Fruit fly (Drosophila melanogaster) whole organism, pupa: ENCODE measurements around the gene CG46281.

Experiments used
- CG10348 ChIP-seq: fragments of 200-800 bp; sonication (Bioruptor generic); IDR thresholded peaks from 2 replicates; pipeline ENCODE4 v1.3.6; 2022; ENCODE audit warnings: missing biosample characterization, missing genetic modification characterization
- CG12605 ChIP-seq: fragments of 200-800 bp; sonication (Bioruptor generic); IDR thresholded peaks from 2 replicates; pipeline ENCODE4 v1.3.6; 2022; ENCODE audit warnings: missing biosample characterization, missing genetic modification characterization
- CG13204 ChIP-seq: fragments of 200-800 bp; sonication (Bioruptor generic); optimal IDR thresholded peaks from 2 replicates; lab custom pipeline; 2018; ENCODE audit warnings: missing biosample characterization, mild to moderate bottlenecking, missing genetic modification characterization, moderate library complexity
- CG14655 ChIP-seq: fragments of 200-800 bp; sonication (Bioruptor generic); optimal IDR thresholded peaks from 3 replicates; lab custom pipeline; 2017; ENCODE audit warnings: mild to moderate bottlenecking, missing biosample characterization, missing genetic modification reagents, missing genetic modification characterization
- CG15710 ChIP-seq: fragments of 200-800 bp; sonication (Bioruptor generic); optimal IDR thresholded peaks from 2 replicates; lab custom pipeline; 2018; ENCODE audit warnings: missing biosample characterization, mild to moderate bottlenecking, missing genetic modification characterization, moderate library complexity
- CG17806 ChIP-seq: fragments of 200-800 bp; sonication (Bioruptor generic); optimal IDR thresholded peaks from 2 replicates; lab custom pipeline; 2018; ENCODE audit warnings: missing biosample characterization, mild to moderate bottlenecking, missing genetic modification characterization, moderate library complexity
- CG32121 ChIP-seq: fragments of 200-800 bp; sonication (Bioruptor generic); IDR thresholded peaks from 2 replicates; pipeline ENCODE4 v1.3.6; 2022; ENCODE audit warnings: missing biosample characterization, missing genetic modification characterization
- CG34367 ChIP-seq: fragments of 200-800 bp; sonication (Bioruptor generic); optimal IDR thresholded peaks from 2 replicates; lab custom pipeline; 2018; ENCODE audit warnings: missing biosample characterization, mild to moderate bottlenecking, missing genetic modification characterization
- CG4496 ChIP-seq: fragments of 200-800 bp; sonication (Bioruptor generic); IDR thresholded peaks from 3 replicates; pipeline ENCODE4 v1.3.6; 2022; ENCODE audit warnings: missing biosample characterization, missing genetic modification characterization
- CG8159 ChIP-seq: fragments of 200-800 bp; sonication (Bioruptor generic); optimal IDR thresholded peaks from 3 replicates; lab custom pipeline; 2018; ENCODE audit warnings: missing biosample characterization, mild to moderate bottlenecking, missing genetic modification characterization, moderate library complexity
- CG8301 ChIP-seq: fragments of 200-800 bp; sonication (Bioruptor generic); optimal IDR thresholded peaks from 2 replicates; lab custom pipeline; 2018; ENCODE audit warnings: missing biosample characterization, mild to moderate bottlenecking, missing genetic modification characterization
- CG9948 ChIP-seq: fragments of 200-800 bp; sonication (Bioruptor generic); optimal IDR thresholded peaks from 2 replicates; lab custom pipeline; 2018; ENCODE audit warnings: missing biosample characterization, mild to moderate bottlenecking, missing genetic modification characterization, moderate library complexity
- D1 ChIP-seq: fragments of 200-800 bp; sonication (Bioruptor generic); optimal IDR thresholded peaks from 2 replicates; lab custom pipeline; 2018; ENCODE audit warnings: missing biosample characterization, mild to moderate bottlenecking, missing genetic modification characterization, moderate library complexity
- EcR ChIP-seq: fragments of 200-800 bp; sonication (Bioruptor generic); optimal IDR thresholded peaks from 3 replicates; lab custom pipeline; 2019; ENCODE audit warnings: missing biosample characterization, missing genetic modification characterization, mild to moderate bottlenecking, moderate library complexity, missing genetic modification reagents
- Ets98B ChIP-seq: fragments of 200-800 bp; sonication (Bioruptor generic); IDR thresholded peaks from 2 replicates; pipeline ENCODE4 v1.3.6; 2022; ENCODE audit warnings: missing biosample characterization, missing genetic modification characterization
- Pif1A ChIP-seq: fragments of 200-800 bp; sonication (Bioruptor generic); optimal IDR thresholded peaks from 3 replicates; lab custom pipeline; 2016; ENCODE audit warnings: missing biosample characterization, missing genetic modification characterization
- Pif1B ChIP-seq: fragments of 200-800 bp; sonication (Bioruptor generic); optimal IDR thresholded peaks from 3 replicates; lab custom pipeline; 2016; ENCODE audit warnings: missing biosample characterization, missing genetic modification characterization
- Snoo ChIP-seq: fragments of 200-800 bp; sonication (Bioruptor generic); optimal IDR thresholded peaks from 3 replicates; lab custom pipeline; 2017; ENCODE audit warnings: missing biosample characterization, mild to moderate bottlenecking, missing genetic modification characterization, inconsistent platforms
- fd96Ca ChIP-seq: fragments of 200-800 bp; sonication (Bioruptor generic); IDR thresholded peaks from 3 replicates; pipeline ENCODE4 v1.3.6; 2022; ENCODE audit warnings: missing biosample characterization, missing genetic modification characterization
- gl ChIP-seq: fragments of 200-800 bp; sonication (Bioruptor generic); optimal IDR thresholded peaks from 2 replicates; lab custom pipeline; 2018; ENCODE audit warnings: missing biosample characterization, mild to moderate bottlenecking, missing genetic modification characterization
- rn ChIP-seq: fragments of 200-800 bp; sonication (Bioruptor generic); IDR thresholded peaks from 2 replicates; pipeline ENCODE4 v1.3.6; 2022; ENCODE audit warnings: missing biosample characterization, missing genetic modification characterization

The CG46281 gene

DNA sequence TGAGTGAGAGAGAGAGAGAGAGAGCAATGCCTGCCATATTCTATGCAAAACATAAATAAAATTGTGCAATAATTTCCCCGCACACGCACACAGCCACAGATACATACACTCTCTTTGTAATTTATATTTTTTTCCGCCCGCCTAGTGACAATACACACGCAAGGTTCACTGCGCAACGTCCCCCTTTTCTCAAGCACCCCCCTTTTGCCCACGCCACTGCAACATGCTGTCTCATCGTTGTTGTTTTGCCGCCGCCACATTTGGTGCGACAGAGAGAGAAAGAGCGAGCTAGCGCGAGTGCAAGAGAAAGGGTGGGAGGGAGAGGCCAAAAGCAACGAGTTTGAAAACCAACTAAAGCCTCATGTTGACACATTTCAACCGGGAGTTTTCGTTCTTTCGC, 17.8 kb downstream of the CG46281 start:
- TF ChIP-seq CG34367 (tag; lab: Kevin White, UChicago) (peak; percentile 53), Pif1B (peak; percentile 63), CG8159 (tag; lab: Kevin White, UChicago) (peak; percentile 68), CG9948 (peak; percentile 47), D1 (tag; lab: Kevin White, UChicago) (no peak), Ets98B (GFP tag; lab: Robert Waterston, UW) (peak; percentile 89), CG8301 (tag; lab: Kevin White, UChicago) (peak; percentile 60), Pif1A (peak; percentile 75), CG17806 (peak; percentile 56), CG10348 (GFP tag; lab: Robert Waterston, UW) (peak; percentile 48; the same call in 1 of the 2 replicates), CG4496 (peak; percentile 91), CG13204 (GFP tag; lab: Kevin White, UChicago) (peak; percentile 47), CG12605 (GFP tag; lab: Robert Waterston, UW) (peak; percentile 73; the same call in 1 of the 2 replicates), CG14655 (no peak), rn (GFP tag; lab: Robert Waterston, UW) (peak; percentile 43; the same call in 1 of the 2 replicates), CG32121 (peak; percentile 91), CG15710 (tag; lab: Kevin White, UChicago) (peak; percentile 65), EcR (GFP tag; lab: Kevin White, UChicago) (peak; percentile 72), Snoo (tag; lab: Kevin White, UChicago) (peak; percentile 47), fd96Ca (GFP tag; lab: Robert Waterston, UW) (peak; percentile 90), gl (peak; percentile 58)

DNA sequence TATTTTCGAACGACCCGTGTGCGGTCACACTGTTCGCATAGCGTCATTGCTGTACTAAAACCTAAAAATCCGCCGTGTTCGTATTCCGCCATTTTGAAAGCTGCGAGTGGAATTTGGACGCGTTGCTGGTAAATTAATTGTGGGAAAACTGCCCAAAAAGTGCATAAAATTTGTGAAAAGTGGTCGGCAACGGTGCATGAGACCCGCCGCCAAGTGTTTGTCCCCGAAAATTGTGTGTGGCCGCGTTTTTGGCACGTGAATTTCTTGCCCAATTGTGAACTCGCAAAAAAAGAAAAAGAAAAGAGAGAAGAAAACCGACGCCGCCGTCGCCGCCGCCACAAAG, 18.5 kb downstream of the CG46281 start, which contains the start of gene CtBP:
CtBP (plus strand) TSS at position 29 of the 343 bp plus-strand sequence.
- TF ChIP-seq CG8301 (tag; lab: Kevin White, UChicago) (no peak), Pif1A (no peak), CG12605 (GFP tag; lab: Robert Waterston, UW) (peak; percentile 14; the same call in 1 of the 2 replicates), CG4496 (peak; percentile 23; the same call in 1 of the 3 replicates)

DNA sequence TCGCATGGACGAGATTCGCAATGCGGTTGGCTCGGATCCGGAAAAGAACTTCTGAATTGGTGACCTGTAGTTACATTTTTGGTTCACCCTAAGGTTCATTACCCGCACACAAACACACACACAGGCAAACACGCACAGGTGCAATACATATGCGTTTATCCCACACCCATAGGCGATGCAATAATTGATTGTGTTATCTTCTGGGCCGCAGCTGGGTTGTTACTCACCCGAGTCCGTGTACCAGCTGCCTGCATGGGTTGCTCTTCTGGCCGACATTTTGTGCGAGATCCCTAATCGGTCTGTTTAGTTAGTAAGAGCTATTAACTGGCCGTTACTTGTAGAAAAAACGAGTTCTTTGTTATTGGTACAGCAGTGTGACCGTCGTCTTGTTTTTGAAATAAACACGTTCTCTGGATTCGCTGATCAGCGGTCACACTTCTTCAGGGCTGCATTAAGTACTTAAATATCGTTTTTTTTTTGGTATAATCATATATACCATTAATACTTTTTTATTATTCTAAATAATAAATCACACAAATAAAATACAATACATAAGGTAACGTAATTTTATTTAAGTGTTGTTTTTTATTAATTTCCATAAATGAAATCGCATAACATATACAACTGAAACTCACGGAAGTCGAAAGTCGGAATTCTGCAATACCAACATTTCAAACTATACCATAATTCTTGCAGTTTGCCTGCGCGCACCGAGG, 19.0 kb downstream of the CG46281 start, which contains the start of gene CG8031:
CG8031 (minus strand) TSS at position 406 of the 716 bp plus-strand sequence.
- TF ChIP-seq CG17806 (no peak), CG8159 (tag; lab: Kevin White, UChicago) (peak; percentile 99), Ets98B (GFP tag; lab: Robert Waterston, UW) (peak; percentile 12; the same call in 1 of the 2 replicates), Pif1A (no peak), CG13204 (GFP tag; lab: Kevin White, UChicago) (no peak), D1 (tag; lab: Kevin White, UChicago) (no peak), EcR (GFP tag; lab: Kevin White, UChicago) (peak; percentile 100), Pif1B (no peak), CG8301 (tag; lab: Kevin White, UChicago) (no peak), CG32121 (no peak), CG4496 (0 out of 3 replicates have a peak, but pooled peaks have one; percentile 29), CG15710 (tag; lab: Kevin White, UChicago) (no peak), gl (no peak), CG34367 (tag; lab: Kevin White, UChicago) (no peak)
- TF ChIP-seq, all 21 proteins: peak for 4

dm6 chr3R:13009595-13009994, 20.5 kb downstream of the CG46281 start, which contains the start of gene CG11656:
Gene CG11656, plus strand, starts transcription at chr3R:13009895.
- TF ChIP-seq Snoo (tag; lab: Kevin White, UChicago) = no peak
- TF ChIP-seq CG8159 (tag; lab: Kevin White, UChicago) = no peak
- TF ChIP-seq CG9948 = no peak
- no peak for TF ChIP-seq fd96Ca (GFP tag; lab: Robert Waterston, UW)
- no peak for TF ChIP-seq CG14655
- no peak for TF ChIP-seq CG4496
- TF ChIP-seq CG34367 (tag; lab: Kevin White, UChicago) = no peak
- TF ChIP-seq CG8301 (tag; lab: Kevin White, UChicago) = no peak
- TF ChIP-seq CG13204 (GFP tag; lab: Kevin White, UChicago) = no peak
- no peak for TF ChIP-seq rn (GFP tag; lab: Robert Waterston, UW)

DNA sequence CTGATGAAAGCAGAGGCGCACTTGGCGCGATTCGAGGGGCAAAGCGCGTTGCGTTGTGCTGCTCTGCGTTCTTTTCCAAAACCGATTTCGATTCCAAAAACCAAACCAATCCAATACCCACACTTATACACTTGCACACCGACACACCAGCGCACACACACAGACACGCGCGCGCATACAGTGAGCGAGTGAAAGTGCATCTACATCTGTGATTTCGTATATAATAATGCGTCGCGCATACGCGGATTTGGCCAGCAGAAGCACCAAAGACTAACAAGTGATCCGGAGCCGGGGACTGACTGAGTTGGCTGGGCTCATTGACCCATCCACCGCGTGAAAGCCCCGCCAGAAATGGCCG, 31.9 kb downstream of the CG46281 start:
- no peak for TF ChIP-seq rn (GFP tag; lab: Robert Waterston, UW)

DNA sequence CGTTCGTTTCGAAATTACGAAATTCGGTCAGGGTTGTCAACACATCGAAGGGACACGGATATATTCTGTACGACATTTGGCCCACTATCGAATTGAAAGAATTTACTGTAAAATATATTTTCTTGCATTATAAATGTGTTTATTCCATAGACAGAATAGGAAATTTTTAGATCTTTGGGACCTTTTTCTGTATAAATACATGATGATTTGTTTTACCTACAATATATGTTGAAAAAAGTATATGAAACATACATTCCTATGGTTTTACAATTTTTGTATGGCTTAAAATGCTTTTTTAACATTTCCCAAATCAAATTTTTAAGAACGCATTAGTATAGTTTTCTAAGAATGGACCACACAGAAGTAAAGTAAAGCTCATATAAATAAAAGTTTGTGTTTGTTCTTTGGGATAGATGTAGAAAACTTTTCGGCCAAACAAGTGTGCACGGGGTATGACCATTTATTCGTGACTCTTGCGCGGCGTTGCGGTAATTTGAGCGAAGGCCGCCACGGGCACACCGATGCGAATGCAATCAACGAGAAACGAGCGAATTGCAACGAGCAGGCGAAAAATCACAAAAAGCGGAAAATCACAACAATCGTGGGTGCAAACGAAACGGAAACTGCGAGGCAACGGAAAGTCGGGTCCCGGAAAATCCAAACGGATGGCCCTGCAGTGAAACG, 32.4 kb downstream of the CG46281 start, which contains the start of the genes CG17327, CG44194 and CG7518:
CG17327 (minus strand) TSS at position 177 of the 684 bp plus-strand sequence.
CG44194 (minus strand) TSS at position 177 of the 684 bp plus-strand sequence.
CG7518 (plus strand) TSS at position 540 of the 684 bp plus-strand sequence.
- TF ChIP-seq Pif1A (no peak), CG4496 (0 out of 3 replicates have a peak, but pooled peaks have one; percentile 11), rn (GFP tag; lab: Robert Waterston, UW) (no peak), CG14655 (no peak), EcR (GFP tag; lab: Kevin White, UChicago) (no peak), Ets98B (GFP tag; lab: Robert Waterston, UW) (0 out of 2 replicates have a peak, but pooled peaks have one; percentile 15), Snoo (tag; lab: Kevin White, UChicago) (no peak), CG12605 (GFP tag; lab: Robert Waterston, UW) (no peak), CG15710 (tag; lab: Kevin White, UChicago) (no peak), CG9948 (no peak), CG32121 (no peak), fd96Ca (GFP tag; lab: Robert Waterston, UW) (no peak; the same call in 2 of the 3 replicates), D1 (tag; lab: Kevin White, UChicago) (no peak), CG17806 (no peak)
